Worm (Caenorhabditis elegans): Measurements from ENCODE around the gene Y32F6B.1.

ce11 chrV:10516702-10517101, 32.2 kb upstream of the Y32F6B.1 start:
- TF ChIP-seq mel-28 (tag; optimal IDR thresholded peaks at IDR 0.05; ENCODE audit: borderline replicate concordance): no peak
- no peak for TF ChIP-seq lsy-27 (tag; optimal IDR thresholded peaks at IDR 0.05; ENCODE audit: borderline replicate concordance, insufficient read depth)
- no peak for TF ChIP-seq fkh-3 (tag; optimal IDR thresholded peaks at IDR 0.05)
- no peak for TF ChIP-seq repo-1 (tag; optimal IDR thresholded peaks at IDR 0.05)
- no peak for TF ChIP-seq snpc-1.3 (tag; optimal IDR thresholded peaks at IDR 0.05; ENCODE audit: insufficient read depth)
- TF ChIP-seq lir-1 (GFP tag; conservative IDR thresholded peaks at IDR 0.05): no peak
- TF ChIP-seq akir-1 (GFP tag; optimal IDR thresholded peaks at IDR 0.05): no peak

Data from whole organism, young adult.